ENCODE assay signal across 2 worm cellular contexts in genomic region chrII:4737348-4737747, ce11.
TF ChIP-seq lines count a peak whose summit lies in the region.

Gene ctsa-1.1, plus strand, starts transcription at chrII:4737648.

TF ChIP-seq in whole organism, L1 larva, 84 proteins besides CTCF, POLR2A, EP300 and RAD21:
- peak; percentile 8 for TF ChIP-seq rnt-1 (tag; optimal IDR thresholded peaks at IDR 0.05; lab: Kevin White, UChicago)
- TF ChIP-seq C34B4.2 (tag; optimal IDR thresholded peaks at IDR 0.05; lab: Kevin White, UChicago): no peak
- no peak for TF ChIP-seq C16A3.4 (tag; optimal IDR thresholded peaks at IDR 0.05; lab: Kevin White, UChicago)

TF ChIP-seq in whole organism, young adult, 124 proteins besides CTCF, POLR2A, EP300 and RAD21:
- TF ChIP-seq athp-1 (tag; optimal IDR thresholded peaks at IDR 0.05; lab: Kevin White, UChicago) (no peak), hsf-1 (GFP tag; IDR thresholded peaks at IDR 0.05; lab: Robert Waterston, UW) (0 out of 2 replicates have a peak, but pooled peaks have one; percentile 33), sea-2 (GFP tag; IDR thresholded peaks at IDR 0.05; lab: Robert Waterston, UW) (no peak)
